Worm (Caenorhabditis elegans) whole organism, early embryonic: ENCODE results near the gene mrpl-48.

Experiments
- B0310.2 ChIP-seq: sonication (generic microtip); optimal IDR thresholded peaks from 2 replicates; lab custom pipeline; 2016; ENCODE audit warnings: mild to moderate bottlenecking, missing genetic modification characterization, missing compliant biosample characterization
- F13C5.2 ChIP-seq: sonication (generic microtip); optimal IDR thresholded peaks from 2 replicates; lab custom pipeline; 2017; ENCODE audit warnings: mild to moderate bottlenecking, missing genetic modification characterization, inconsistent platforms, missing compliant biosample characterization
- aly-1 ChIP-seq: sonication (generic microtip); optimal IDR thresholded peaks from 2 replicates; lab custom pipeline; 2016; ENCODE audit warnings: missing genetic modification characterization, missing compliant biosample characterization
- ama-1 ChIP-seq: fragments of 150-350 bp; optimal IDR thresholded peaks from 2 replicates; lab custom pipeline; 2014
- ceh-13 ChIP-seq: fragments of 200-800 bp; sonication (Bioruptor generic); optimal IDR thresholded peaks from 2 replicates; lab custom pipeline; 2018; ENCODE audit warnings: mild to moderate bottlenecking, missing genetic modification characterization, missing compliant biosample characterization
- ceh-36 ChIP-seq: sonication (generic microtip); optimal IDR thresholded peaks from 2 replicates; lab custom pipeline; 2016; ENCODE audit warnings: missing genetic modification characterization, inconsistent platforms, missing compliant biosample characterization
- ets-7 ChIP-seq: sonication (generic microtip); optimal IDR thresholded peaks from 2 replicates; lab custom pipeline; 2016; ENCODE audit warnings: missing genotype, missing genetic modification characterization, missing compliant biosample characterization
- flt-1 ChIP-seq: fragments of 200-800 bp; sonication (Bioruptor generic); IDR thresholded peaks from 2 replicates; pipeline ENCODE4 v1.3.6; 2022; ENCODE audit warnings: missing genetic modification characterization, missing compliant biosample characterization
- hmbx-1 ChIP-seq: sonication (generic microtip); optimal IDR thresholded peaks from 2 replicates; lab custom pipeline; 2016; ENCODE audit warnings: mild to moderate bottlenecking, missing genetic modification characterization, missing compliant biosample characterization
- hmg-4 ChIP-seq: fragments of 200-800 bp; sonication (Bioruptor generic); optimal IDR thresholded peaks from 2 replicates; lab custom pipeline; 2018; ENCODE audit warnings: mild to moderate bottlenecking, missing genetic modification characterization, missing compliant biosample characterization
- hnd-1 ChIP-seq: sonication (generic microtip); optimal IDR thresholded peaks from 2 replicates; lab custom pipeline; 2016; ENCODE audit warnings: missing genetic modification characterization, missing compliant biosample characterization
- pes-1 ChIP-seq: fragments of 200-800 bp; sonication (Bioruptor generic); IDR thresholded peaks from 2 replicates; pipeline ENCODE4 v1.3.6; 2022; ENCODE audit warnings: missing genetic modification reagents, missing genetic modification characterization, missing compliant biosample characterization
- scrt-1 ChIP-seq: fragments of 200-800 bp; sonication (Bioruptor generic); IDR thresholded peaks from 2 replicates; pipeline ENCODE4 v1.3.6; 2022; ENCODE audit warnings: missing genetic modification characterization, missing compliant biosample characterization
- sea-1 ChIP-seq: fragments of 200-800 bp; sonication (Bioruptor generic); conservative IDR thresholded peaks from 2 replicates; pipeline ENCODE4 v1.3.6; 2022; ENCODE audit warnings: missing genetic modification characterization, missing compliant biosample characterization
- tbx-11 ChIP-seq: fragments of 200-800 bp; sonication (Bioruptor generic); IDR thresholded peaks from 2 replicates; pipeline ENCODE4 v1.3.6; 2022; ENCODE audit warnings: missing genetic modification characterization, missing compliant biosample characterization
- tbx-37 ChIP-seq: fragments of 200-800 bp; sonication (Bioruptor generic); conservative IDR thresholded peaks from 2 replicates; pipeline ENCODE4 v1.3.6; 2022; ENCODE audit warnings: missing genetic modification reagents, missing genetic modification characterization, missing compliant biosample characterization
- tra-4 ChIP-seq: sonication (generic microtip); optimal IDR thresholded peaks from 2 replicates; lab custom pipeline; 2017; ENCODE audit warnings: missing genetic modification characterization, missing compliant biosample characterization

mrpl-48 gene

ce11 chrV:5580517-5580916 is 13.0 kb upstream of the mrpl-48 start:
- peak; percentile 40 for TF ChIP-seq F13C5.2 (tag; lab: Kevin White, UChicago)
- no peak for TF ChIP-seq ama-1 (lab: Kevin White, UChicago)

- no peak for TF ChIP-seq tbx-11
- TF ChIP-seq pes-1 = no peak
- no peak for TF ChIP-seq scrt-1 (GFP tag; lab: Robert Waterston, UW)
- TF ChIP-seq flt-1 (GFP tag; lab: Robert Waterston, UW) = no peak
- TF ChIP-seq aly-1 (tag; lab: Kevin White, UChicago) = no peak
- no peak for TF ChIP-seq ceh-36 (tag; lab: Kevin White, UChicago)
These were observed 12.2 kb upstream of the mrpl-48 start, which contains the start of gene klc-2 for ce11 chrV:5581312-5581711. klc-2 (minus strand) TSS chrV:5581412.

ce11 chrV:5582308-5582707 is 11.2 kb upstream of the mrpl-48 start:
- TF ChIP-seq ceh-36 (tag; lab: Kevin White, UChicago) (no peak), hmbx-1 (tag; lab: Kevin White, UChicago) (no peak), B0310.2 (tag; lab: Kevin White, UChicago) (no peak), ceh-13 (GFP tag; lab: Kevin White, UChicago) (no peak), scrt-1 (GFP tag; lab: Robert Waterston, UW) (no peak), flt-1 (GFP tag; lab: Robert Waterston, UW) (no peak), ets-7 (tag; lab: Kevin White, UChicago) (no peak), tbx-37 (no peak), pes-1 (no peak), F13C5.2 (tag; lab: Kevin White, UChicago) (no peak), hmg-4 (GFP tag; lab: Kevin White, UChicago) (no peak)

- no peak for TF ChIP-seq flt-1 (GFP tag; lab: Robert Waterston, UW)
- no peak for TF ChIP-seq ceh-13 (GFP tag; lab: Kevin White, UChicago)
- TF ChIP-seq F13C5.2 (tag; lab: Kevin White, UChicago) = no peak
- TF ChIP-seq scrt-1 (GFP tag; lab: Robert Waterston, UW) = no peak
- no peak for TF ChIP-seq sea-1 (GFP tag; lab: Robert Waterston, UW)
- TF ChIP-seq hmbx-1 (tag; lab: Kevin White, UChicago) = no peak
- TF ChIP-seq aly-1 (tag; lab: Kevin White, UChicago) = no peak
- no peak for TF ChIP-seq ama-1 (lab: Kevin White, UChicago)
- no peak for TF ChIP-seq hmg-4 (GFP tag; lab: Kevin White, UChicago)
- no peak for TF ChIP-seq tbx-11
- no peak for TF ChIP-seq ceh-36 (tag; lab: Kevin White, UChicago)
- no peak for TF ChIP-seq tbx-37
- no peak for TF ChIP-seq ets-7 (tag; lab: Kevin White, UChicago)
- TF ChIP-seq pes-1 = no peak
- no peak for TF ChIP-seq hnd-1 (tag; lab: Kevin White, UChicago)
These were observed 10.6 kb upstream of the mrpl-48 start for ce11 chrV:5582860-5583259.

- TF ChIP-seq flt-1 (GFP tag; lab: Robert Waterston, UW) (no peak), F13C5.2 (tag; lab: Kevin White, UChicago) (peak; percentile 24)
These were observed 9.2 kb upstream of the mrpl-48 start, which contains the start of gene pas-6 for ce11 chrV:5584293-5584776. pas-6 (minus strand) TSS chrV:5584343.

- TF ChIP-seq ets-7 (tag; lab: Kevin White, UChicago) = no peak
- TF ChIP-seq scrt-1 (GFP tag; lab: Robert Waterston, UW) = no peak
- no peak for TF ChIP-seq aly-1 (tag; lab: Kevin White, UChicago)
- no peak for TF ChIP-seq sea-1 (GFP tag; lab: Robert Waterston, UW)
These were observed 8.7 kb upstream of the mrpl-48 start, which contains the start of gene CD4.11 for ce11 chrV:5584833-5585232. CD4.11 (plus strand) TSS chrV:5585133.

ce11 chrV:5587042-5587441 is 6.5 kb upstream of the mrpl-48 start:
- TF ChIP-seq F13C5.2 (tag; lab: Kevin White, UChicago) (no peak), sea-1 (GFP tag; lab: Robert Waterston, UW) (no peak), hmbx-1 (tag; lab: Kevin White, UChicago) (no peak), aly-1 (tag; lab: Kevin White, UChicago) (no peak), ama-1 (lab: Kevin White, UChicago) (no peak), ets-7 (tag; lab: Kevin White, UChicago) (no peak), pes-1 (no peak), scrt-1 (GFP tag; lab: Robert Waterston, UW) (no peak), hmg-4 (GFP tag; lab: Kevin White, UChicago) (no peak), hnd-1 (tag; lab: Kevin White, UChicago) (no peak), ceh-13 (GFP tag; lab: Kevin White, UChicago) (no peak), tra-4 (no peak), flt-1 (GFP tag; lab: Robert Waterston, UW) (no peak), tbx-37 (no peak), B0310.2 (tag; lab: Kevin White, UChicago) (no peak), tbx-11 (no peak), ceh-36 (tag; lab: Kevin White, UChicago) (no peak)

ce11 chrV:5587955-5588354 is 5.6 kb upstream of the mrpl-48 start:
- TF ChIP-seq ceh-13 (GFP tag; lab: Kevin White, UChicago) = no peak
- no peak for TF ChIP-seq sea-1 (GFP tag; lab: Robert Waterston, UW)
- no peak for TF ChIP-seq tbx-11
- no peak for TF ChIP-seq hnd-1 (tag; lab: Kevin White, UChicago)
- TF ChIP-seq flt-1 (GFP tag; lab: Robert Waterston, UW) = no peak
- TF ChIP-seq ceh-36 (tag; lab: Kevin White, UChicago) = no peak
- no peak for TF ChIP-seq ets-7 (tag; lab: Kevin White, UChicago)
- no peak for TF ChIP-seq pes-1
- TF ChIP-seq B0310.2 (tag; lab: Kevin White, UChicago) = no peak
